Worm (Caenorhabditis elegans) whole organism, mixed stage, embryonic: ENCODE data around the gene K02A6.3.

Experiments
- M03D4.4 ChIP-seq: sonication (generic microtip); optimal IDR thresholded peaks from 2 replicates; lab custom pipeline; 2017; ENCODE audit warnings: mild to moderate bottlenecking, missing genetic modification characterization, missing compliant biosample characterization
- bed-3 ChIP-seq: fragments of 200-800 bp; sonication (Bioruptor generic); optimal IDR thresholded peaks from 3 replicates; lab custom pipeline; 2018; ENCODE audit warnings: mild to moderate bottlenecking, missing genetic modification characterization, moderate library complexity, missing compliant biosample characterization
- blmp-1 ChIP-seq: fragments of 150-350 bp; optimal IDR thresholded peaks from 2 replicates; lab custom pipeline; 2014; ENCODE audit warnings: missing biosample characterization, missing genetic modification characterization
- ceh-39 ChIP-seq: fragments of 150-350 bp; optimal IDR thresholded peaks from 2 replicates; lab custom pipeline; 2014; ENCODE audit warnings: missing biosample characterization, missing genetic modification characterization
- ceh-43 ChIP-seq: fragments of 200-800 bp; sonication (Bioruptor generic); optimal IDR thresholded peaks from 2 replicates; lab custom pipeline; 2018; ENCODE audit warnings: mild to moderate bottlenecking, missing genetic modification characterization, moderate library complexity, missing compliant biosample characterization
- ceh-83 ChIP-seq: fragments of 200-800 bp; sonication (Bioruptor generic); optimal IDR thresholded peaks from 2 replicates; lab custom pipeline; 2018; ENCODE audit warnings: mild to moderate bottlenecking, missing genetic modification characterization, missing compliant biosample characterization
- ces-1 ChIP-seq: fragments of 150-350 bp; optimal IDR thresholded peaks from 2 replicates; lab custom pipeline; 2014; ENCODE audit warnings: missing biosample characterization, missing genetic modification reagents, missing genetic modification characterization
- cnd-1 ChIP-seq: fragments of 200-800 bp; sonication (Bioruptor generic); optimal IDR thresholded peaks from 2 replicates; lab custom pipeline; 2018; ENCODE audit warnings: mild to moderate bottlenecking, missing genetic modification characterization, missing compliant biosample characterization
- drap-1 ChIP-seq: fragments of 200-800 bp; sonication (Bioruptor generic); optimal IDR thresholded peaks from 3 replicates; lab custom pipeline; 2018; ENCODE audit warnings: mild to moderate bottlenecking, missing genetic modification characterization, missing compliant biosample characterization
- elt-3 ChIP-seq: fragments of 150-350 bp; optimal IDR thresholded peaks from 2 replicates; lab custom pipeline; 2014; ENCODE audit warnings: missing biosample characterization, missing genetic modification characterization
- ham-2 ChIP-seq: fragments of 200-800 bp; sonication (Bioruptor generic); optimal IDR thresholded peaks from 2 replicates; lab custom pipeline; 2018; ENCODE audit warnings: mild to moderate bottlenecking, missing genetic modification characterization, missing compliant biosample characterization
- hlh-1 ChIP-seq: fragments of 150-350 bp; optimal IDR thresholded peaks from 2 replicates; lab custom pipeline; 2014; ENCODE audit warnings: missing biosample characterization, missing genetic modification reagents, missing genetic modification characterization
- lin-13 ChIP-seq: fragments of 150-350 bp; optimal IDR thresholded peaks from 2 replicates; lab custom pipeline; 2014; ENCODE audit warnings: missing biosample characterization, missing genetic modification characterization
- lin-32 ChIP-seq: fragments of 200-800 bp; sonication (Bioruptor generic); optimal IDR thresholded peaks from 2 replicates; lab custom pipeline; 2018; ENCODE audit warnings: mild to moderate bottlenecking, missing genetic modification characterization, missing compliant biosample characterization
- lsy-2 ChIP-seq: fragments of 150-350 bp; optimal IDR thresholded peaks from 2 replicates; lab custom pipeline; 2014; ENCODE audit warnings: missing biosample characterization, missing genetic modification characterization
- mab-5 ChIP-seq: fragments of 150-350 bp; optimal IDR thresholded peaks from 2 replicates; lab custom pipeline; 2014; ENCODE audit warnings: missing biosample characterization, missing genetic modification characterization
- mep-1 ChIP-seq: fragments of 150-350 bp; optimal IDR thresholded peaks from 2 replicates; lab custom pipeline; 2017; ENCODE audit warnings: missing biosample characterization, missing genetic modification reagents, missing genetic modification characterization, inconsistent platforms
- nhr-12 ChIP-seq: fragments of 150-350 bp; optimal IDR thresholded peaks from 2 replicates; lab custom pipeline; 2014; ENCODE audit warnings: missing biosample characterization, missing genetic modification characterization
- nhr-2 ChIP-seq: fragments of 150-350 bp; optimal IDR thresholded peaks from 2 replicates; lab custom pipeline; 2014; ENCODE audit warnings: missing biosample characterization, missing genetic modification characterization
- nhr-237 ChIP-seq: fragments of 150-350 bp; optimal IDR thresholded peaks from 2 replicates; lab custom pipeline; 2014; ENCODE audit warnings: missing biosample characterization, missing genetic modification characterization
- nhr-28 ChIP-seq: fragments of 150-350 bp; optimal IDR thresholded peaks from 2 replicates; lab custom pipeline; 2014; ENCODE audit warnings: missing biosample characterization, missing genetic modification characterization
- nhr-76 ChIP-seq: sonication (generic microtip); optimal IDR thresholded peaks from 2 replicates; lab custom pipeline; 2017; ENCODE audit warnings: missing biosample characterization, missing genetic modification characterization
- pha-4 ChIP-seq: fragments of 150-350 bp; optimal IDR thresholded peaks from 2 replicates; lab custom pipeline; 2018; ENCODE audit warnings: missing biosample characterization, missing genetic modification reagents, missing genetic modification characterization
- snpc-4 ChIP-seq: fragments of 150-350 bp; optimal IDR thresholded peaks from 2 replicates; lab custom pipeline; 2014; ENCODE audit warnings: missing biosample characterization, missing genetic modification characterization
- unc-120 ChIP-seq: sonication (generic microtip); optimal IDR thresholded peaks from 2 replicates; lab custom pipeline; 2017; ENCODE audit warnings: missing genetic modification characterization, missing compliant biosample characterization; ENCODE audit not compliant: poor library complexity, severe bottlenecking
- zip-8 ChIP-seq: fragments of 150-350 bp; optimal IDR thresholded peaks from 2 replicates; lab custom pipeline; 2014; ENCODE audit warnings: missing biosample characterization, missing genetic modification characterization
- ztf-11 ChIP-seq: fragments of 150-350 bp; optimal IDR thresholded peaks from 2 replicates; lab custom pipeline; 2014; ENCODE audit warnings: missing biosample characterization, missing genetic modification characterization

Gene K02A6.3

DNA sequence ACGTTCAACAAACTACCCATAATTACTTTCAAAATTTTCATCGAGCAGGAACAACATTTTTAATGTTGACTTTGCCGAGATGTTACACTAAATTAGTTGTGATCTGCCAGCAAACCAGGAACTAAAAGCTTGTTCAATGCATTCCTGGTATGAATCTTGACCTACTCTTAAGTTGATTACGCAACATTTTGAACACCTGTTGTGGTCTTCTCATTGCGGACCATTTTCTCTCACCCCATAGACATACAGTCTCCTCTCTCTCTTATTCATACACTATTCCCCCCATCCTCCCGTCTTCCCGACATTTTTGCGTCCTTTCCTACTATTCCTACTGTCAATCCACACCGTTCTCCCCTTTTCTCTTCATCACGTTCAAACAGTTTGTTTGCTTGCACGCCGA is 41.8 kb upstream of the K02A6.3 start:
- peak; percentile 51 for TF ChIP-seq hlh-1 (tag; lab: Kevin White, UChicago)
- peak; percentile 8 for TF ChIP-seq lin-32 (GFP tag; lab: Kevin White, UChicago)
- no peak for TF ChIP-seq M03D4.4
- TF ChIP-seq elt-3 (tag; lab: Kevin White, UChicago) = no peak
- no peak for TF ChIP-seq nhr-28 (tag; lab: Kevin White, UChicago)
- TF ChIP-seq ces-1 (GFP tag; lab: Kevin White, UChicago) = no peak
- TF ChIP-seq nhr-12 (tag; lab: Kevin White, UChicago) = no peak
- TF ChIP-seq zip-8 (tag; lab: Kevin White, UChicago) = peak; percentile 92
- TF ChIP-seq ceh-39 (tag; lab: Kevin White, UChicago) = no peak
- TF ChIP-seq unc-120 (tag; lab: Kevin White, UChicago) = no peak
- TF ChIP-seq lin-13 (tag; lab: Kevin White, UChicago) = no peak
- no peak for TF ChIP-seq nhr-76 (tag; lab: Kevin White, UChicago)
- TF ChIP-seq cnd-1 = peak; percentile 65

DNA sequence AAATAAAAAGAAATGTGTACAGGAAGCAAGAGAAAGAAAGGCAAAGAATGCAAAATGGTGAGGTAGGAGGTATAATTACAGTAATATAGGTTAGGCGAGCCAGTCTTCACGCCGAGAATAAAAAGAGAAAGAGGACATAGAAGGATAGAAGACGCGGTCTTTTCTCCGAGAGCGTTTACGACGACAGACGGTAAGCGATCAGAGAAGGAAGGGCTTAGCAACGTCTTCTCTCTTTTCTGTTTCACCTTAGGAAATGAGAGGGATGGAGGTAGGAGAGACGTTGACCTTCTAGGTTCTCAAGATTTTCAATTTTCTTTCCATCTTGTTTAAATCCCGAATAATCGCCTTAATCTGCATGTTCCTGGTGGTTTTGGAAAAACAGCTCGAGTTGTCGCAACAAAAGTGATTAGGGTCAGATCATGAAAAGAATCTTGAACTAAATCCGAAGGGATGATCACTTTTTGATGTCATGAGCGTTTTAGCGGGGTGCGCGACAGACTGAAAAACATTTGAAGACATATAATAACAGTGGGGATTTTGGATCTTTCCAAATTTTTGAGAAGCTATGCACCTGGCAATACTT is 39.3 kb upstream of the K02A6.3 start, which contains the start of gene cutl-29:
Gene cutl-29 (minus strand): TSS at position 51 of the 583 bp plus-strand sequence.
- TF ChIP-seq cnd-1 = no peak
- no peak for TF ChIP-seq nhr-76 (tag; lab: Kevin White, UChicago)
- no peak for TF ChIP-seq ztf-11 (tag; lab: Kevin White, UChicago)
- no peak for TF ChIP-seq lin-13 (tag; lab: Kevin White, UChicago)
- no peak for TF ChIP-seq pha-4 (tag; lab: Kevin White, UChicago)
- no peak for TF ChIP-seq lin-32 (GFP tag; lab: Kevin White, UChicago)
- TF ChIP-seq unc-120 (tag; lab: Kevin White, UChicago) = no peak

ce11 chrX:8268083-8268482 is 36.4 kb upstream of the K02A6.3 start:
- TF ChIP-seq ces-1 (GFP tag; lab: Kevin White, UChicago) (peak; percentile 79), bed-3 (GFP tag; lab: Kevin White, UChicago) (no peak)

- TF ChIP-seq zip-8 (tag; lab: Kevin White, UChicago) (no peak), hlh-1 (tag; lab: Kevin White, UChicago) (peak; percentile 30), ham-2 (no peak), nhr-2 (tag; lab: Kevin White, UChicago) (no peak), ceh-43 (GFP tag; lab: Kevin White, UChicago) (no peak)
- TF ChIP-seq, all 35 proteins: peak for 1
Observed at ce11 chrX:8262734-8263133, 31.0 kb upstream of the K02A6.3 start.

- TF ChIP-seq mab-5 = no peak
- TF ChIP-seq ham-2 = no peak
- TF ChIP-seq ceh-83 (GFP tag; lab: Kevin White, UChicago) = no peak
- no peak for TF ChIP-seq ceh-43 (GFP tag; lab: Kevin White, UChicago)
- TF ChIP-seq ces-1 (GFP tag; lab: Kevin White, UChicago) = no peak
- TF ChIP-seq lin-32 (GFP tag; lab: Kevin White, UChicago) = no peak
- TF ChIP-seq bed-3 (GFP tag; lab: Kevin White, UChicago) = no peak
- no peak for TF ChIP-seq lsy-2 (tag; lab: Kevin White, UChicago)
- TF ChIP-seq cnd-1 = no peak
- no peak for TF ChIP-seq nhr-237 (tag; lab: Kevin White, UChicago)
- no peak for TF ChIP-seq nhr-2 (tag; lab: Kevin White, UChicago)
- no peak for TF ChIP-seq mep-1 (tag; lab: Kevin White, UChicago)
- no peak for TF ChIP-seq blmp-1 (tag; lab: Kevin White, UChicago)
- no peak for TF ChIP-seq nhr-76 (tag; lab: Kevin White, UChicago)
- no peak for TF ChIP-seq snpc-4
- TF ChIP-seq pha-4 (tag; lab: Kevin White, UChicago) = no peak
Observed at ce11 chrX:8261125-8261684, 29.5 kb upstream of the K02A6.3 start, which contains the start of gene M60.7. Gene M60.7, minus strand, starts transcription at chrX:8261175.

ce11 chrX:8257687-8258086 is 26.0 kb upstream of the K02A6.3 start:
- no peak for TF ChIP-seq cnd-1
- TF ChIP-seq drap-1 (GFP tag; lab: Kevin White, UChicago) = no peak
